Fruit fly (Drosophila melanogaster): ENCODE measurements around the gene CG5107.

- TF ChIP-seq D1 (tag; optimal IDR thresholded peaks at IDR 0.05) (peak; percentile 38), Snoo (tag; optimal IDR thresholded peaks at IDR 0.05) (no peak), CG4496 (GFP tag; IDR thresholded peaks at IDR 0.05) (no peak), CG32121 (GFP tag; IDR thresholded peaks at IDR 0.05) (no peak), CG14655 (GFP tag; optimal IDR thresholded peaks at IDR 0.05) (no peak), EcR (GFP tag; optimal IDR thresholded peaks at IDR 0.05) (no peak), CG15710 (tag; optimal IDR thresholded peaks at IDR 0.05) (no peak), CG10348 (GFP tag; IDR thresholded peaks at IDR 0.05) (no peak)
These were observed 13.6 kb downstream of the CG5107 start for dm6 chr3R:25518584-25518983.

Measured in whole organism, pupa.